5 fruit fly cellular contexts compared by ENCODE assay signal in the genomic region with DNA sequence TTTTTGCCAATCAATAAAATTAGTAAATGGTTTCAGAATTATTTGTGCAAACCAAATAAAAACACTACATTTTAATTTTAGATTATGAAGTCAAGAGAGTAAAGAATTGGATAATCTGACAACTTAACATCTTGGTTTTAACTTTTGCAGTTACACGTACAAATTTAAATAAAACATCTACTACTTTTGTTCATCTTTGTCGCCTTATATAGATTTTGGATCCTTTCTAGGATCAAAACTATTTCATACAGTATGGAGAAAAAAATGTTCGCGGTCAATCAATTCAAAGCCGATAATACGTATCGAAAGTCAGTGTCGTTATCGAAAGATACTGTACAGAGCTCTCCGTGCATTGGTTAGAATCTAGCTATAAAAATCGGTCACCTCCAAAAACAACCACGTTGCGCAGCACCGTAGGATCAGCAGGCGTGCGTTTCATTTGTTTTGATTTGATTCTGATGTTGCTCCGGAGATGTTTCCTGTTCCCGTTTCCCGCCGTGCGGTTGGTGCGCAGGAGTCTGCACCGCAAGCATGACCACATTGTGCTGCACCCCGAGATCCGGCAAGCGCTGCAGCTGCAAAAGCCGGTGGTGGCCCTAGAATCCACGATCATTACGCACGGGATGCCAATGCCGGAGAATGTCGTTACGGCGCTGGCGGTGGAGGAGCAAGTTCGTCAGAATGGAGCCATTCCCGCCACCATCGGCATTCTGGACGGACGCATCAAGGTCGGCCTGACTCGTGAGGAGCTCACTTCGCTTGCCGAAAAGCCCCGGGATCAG.
TF ChIP-seq lines count a peak whose summit lies in the region.

TSS of gene uncNacbeta (minus strand) at position 51 of the 782 bp plus-strand sequence.
TSS of gene CG2794 (plus strand) at position 395 of the 782 bp plus-strand sequence.

- TF ChIP-seq CTCF in whole organism, embryonic (GFP tag; optimal IDR thresholded peaks at IDR 0.05; lab: Kevin White, UChicago) = no peak

TF ChIP-seq in whole organism, adult, 20 proteins besides CTCF, POLR2A, EP300 and RAD21:
- TF ChIP-seq cic (GFP tag; optimal IDR thresholded peaks at IDR 0.05; lab: Kevin White, UChicago) = peak; percentile 8
- TF ChIP-seq ovo (GFP tag; optimal IDR thresholded peaks at IDR 0.05; lab: Kevin White, UChicago) = no peak
- peak; percentile 79 for TF ChIP-seq Mnt (GFP tag; optimal IDR thresholded peaks at IDR 0.05; lab: Kevin White, UChicago)
- TF ChIP-seq tj (GFP tag; optimal IDR thresholded peaks at IDR 0.05; lab: Kevin White, UChicago) = no peak
- peak; percentile 39 for TF ChIP-seq CG7101 (tag; optimal IDR thresholded peaks at IDR 0.05; lab: Kevin White, UChicago)
- TF ChIP-seq bab1 (GFP tag; optimal IDR thresholded peaks at IDR 0.05; lab: Kevin White, UChicago) = peak; percentile 47

TF ChIP-seq in whole organism, embryonic, 481 proteins besides CTCF, POLR2A, EP300 and RAD21 (continues in another document):
- TF ChIP-seq phol (tag; optimal IDR thresholded peaks at IDR 0.05; lab: Kevin White, UChicago) (peak; percentile 3), Vsx1 (GFP tag; optimal IDR thresholded peaks at IDR 0.05; lab: Kevin White, UChicago) (no peak), CG2116 (GFP tag; optimal IDR thresholded peaks at IDR 0.05; lab: Kevin White, UChicago) (peak; percentile 90), knrl (GFP tag; IDR thresholded peaks at IDR 0.05; lab: Robert Waterston, UW; ENCODE audit: partially characterized antibody) (peak; percentile 47; the same call in 1 of the 3 replicates), CG10543 (GFP tag; optimal IDR thresholded peaks at IDR 0.05; lab: Kevin White, UChicago) (no peak), nerfin-1 (tag; optimal IDR thresholded peaks at IDR 0.05; lab: Kevin White, UChicago) (no peak), Dfd (GFP tag; optimal IDR thresholded peaks at IDR 0.05; lab: Kevin White, UChicago) (no peak), Gug (GFP tag; IDR thresholded peaks at IDR 0.05; lab: Robert Waterston, UW) (peak; percentile 24; the same call in 1 of the 4 replicates), CG17829 (tag; optimal IDR thresholded peaks at IDR 0.05; lab: Kevin White, UChicago) (peak; percentile 16), crp (GFP tag; optimal IDR thresholded peaks at IDR 0.05; lab: Kevin White, UChicago) (peak in 1 of 2 experiments; percentile 61), CG7963 (GFP tag; IDR thresholded peaks at IDR 0.05; lab: Robert Waterston, UW; ENCODE audit: partially characterized antibody) (peak; percentile 79), sima (GFP tag; optimal IDR thresholded peaks at IDR 0.05; lab: Kevin White, UChicago) (no peak), Scr (GFP tag; IDR thresholded peaks at IDR 0.05; lab: Robert Waterston, UW; ENCODE audit: partially characterized antibody) (peak; percentile 60), Med (GFP tag; lab: Kevin White, UChicago) (peak; percentile 88), Bgb (GFP tag; IDR thresholded peaks at IDR 0.05; lab: Robert Waterston, UW; ENCODE audit: partially characterized antibody) (peak; percentile 87), CG4617 (GFP tag; optimal IDR thresholded peaks at IDR 0.05; lab: Kevin White, UChicago; ENCODE audit: borderline replicate concordance) (peak; percentile 10)

TF ChIP-seq in whole organism, prepupa, 60 proteins besides CTCF, POLR2A, EP300 and RAD21:
- TF ChIP-seq Hr4 (GFP tag; optimal IDR thresholded peaks at IDR 0.05; lab: Kevin White, UChicago) (no peak), CG1621 (tag; optimal IDR thresholded peaks at IDR 0.05; lab: Kevin White, UChicago) (peak; percentile 92), CG6854 (GFP tag; optimal IDR thresholded peaks at IDR 0.05; lab: Kevin White, UChicago) (no peak), esn (GFP tag; optimal IDR thresholded peaks at IDR 0.05; lab: Kevin White, UChicago) (peak; percentile 43), pdm3 (GFP tag; optimal IDR thresholded peaks at IDR 0.05; lab: Kevin White, UChicago) (no peak), CG6808 (GFP tag; optimal IDR thresholded peaks at IDR 0.05; lab: Kevin White, UChicago) (no peak)

TF ChIP-seq in whole organism, pupa, 21 proteins besides CTCF, POLR2A, EP300 and RAD21:
- TF ChIP-seq CG12605 (GFP tag; IDR thresholded peaks at IDR 0.05; lab: Robert Waterston, UW) (no peak), fd96Ca (GFP tag; IDR thresholded peaks at IDR 0.05; lab: Robert Waterston, UW) (0 out of 3 replicates have a peak, but pooled peaks have one; percentile 22), CG4496 (GFP tag; IDR thresholded peaks at IDR 0.05; lab: Robert Waterston, UW) (peak; percentile 32; the same call in 1 of the 3 replicates)

TF ChIP-seq in whole organism, wandering third instar larva, 38 proteins besides CTCF, POLR2A, EP300 and RAD21:
- TF ChIP-seq brk (GFP tag; optimal IDR thresholded peaks at IDR 0.05; lab: Kevin White, UChicago) (no peak), Mio (GFP tag; optimal IDR thresholded peaks at IDR 0.05; lab: Kevin White, UChicago) (no peak), Jra (GFP tag; optimal IDR thresholded peaks at IDR 0.05; lab: Kevin White, UChicago) (no peak), foxo (GFP tag; optimal IDR thresholded peaks at IDR 0.05; lab: Kevin White, UChicago) (peak in 1 of 2 experiments; percentile 25), dsf (GFP tag; optimal IDR thresholded peaks at IDR 0.05; lab: Kevin White, UChicago; ENCODE audit: borderline replicate concordance) (no peak), Abd-B (GFP tag; optimal IDR thresholded peaks at IDR 0.05; lab: Kevin White, UChicago) (no peak), Hr78 (GFP tag; optimal IDR thresholded peaks at IDR 0.05; lab: Kevin White, UChicago) (no peak), Rel (GFP tag; optimal IDR thresholded peaks at IDR 0.05; lab: Kevin White, UChicago) (no peak), Rel (tag; optimal IDR thresholded peaks at IDR 0.05; lab: Kevin White, UChicago) (no peak), tai (GFP tag; optimal IDR thresholded peaks at IDR 0.05; lab: Kevin White, UChicago) (no peak), fru (GFP tag; optimal IDR thresholded peaks at IDR 0.05; lab: Kevin White, UChicago) (no peak), GATAd (GFP tag; optimal IDR thresholded peaks at IDR 0.05; lab: Kevin White, UChicago) (no peak), CrebA (GFP tag; optimal IDR thresholded peaks at IDR 0.05; lab: Kevin White, UChicago; ENCODE audit: borderline replicate concordance) (no peak), N (GFP tag; optimal IDR thresholded peaks at IDR 0.05; lab: Kevin White, UChicago) (no peak), Myc (optimal IDR thresholded peaks at IDR 0.05; lab: Kevin White, UChicago) (peak; percentile 91), Hr83 (GFP tag; optimal IDR thresholded peaks at IDR 0.05; lab: Kevin White, UChicago; ENCODE audit: poor library complexity, severe bottlenecking) (no peak)
